Worm (Caenorhabditis elegans) whole organism, early embryonic: ENCODE results near the gene C45G9.2.

Experiments
- B0310.2 ChIP-seq: sonication (generic microtip); optimal IDR thresholded peaks from 2 replicates; lab custom pipeline; 2016; ENCODE audit warnings: mild to moderate bottlenecking, missing genetic modification characterization, missing compliant biosample characterization
- F13C5.2 ChIP-seq: sonication (generic microtip); optimal IDR thresholded peaks from 2 replicates; lab custom pipeline; 2017; ENCODE audit warnings: mild to moderate bottlenecking, missing genetic modification characterization, inconsistent platforms, missing compliant biosample characterization
- ama-1 ChIP-seq: fragments of 150-350 bp; optimal IDR thresholded peaks from 2 replicates; lab custom pipeline; 2014
- ceh-13 ChIP-seq: fragments of 200-800 bp; sonication (Bioruptor generic); optimal IDR thresholded peaks from 2 replicates; lab custom pipeline; 2018; ENCODE audit warnings: mild to moderate bottlenecking, missing genetic modification characterization, missing compliant biosample characterization
- ceh-36 ChIP-seq: sonication (generic microtip); optimal IDR thresholded peaks from 2 replicates; lab custom pipeline; 2016; ENCODE audit warnings: missing genetic modification characterization, inconsistent platforms, missing compliant biosample characterization
- hmbx-1 ChIP-seq: sonication (generic microtip); optimal IDR thresholded peaks from 2 replicates; lab custom pipeline; 2016; ENCODE audit warnings: mild to moderate bottlenecking, missing genetic modification characterization, missing compliant biosample characterization
- hnd-1 ChIP-seq: sonication (generic microtip); optimal IDR thresholded peaks from 2 replicates; lab custom pipeline; 2016; ENCODE audit warnings: missing genetic modification characterization, missing compliant biosample characterization
- scrt-1 ChIP-seq: fragments of 200-800 bp; sonication (Bioruptor generic); IDR thresholded peaks from 2 replicates; pipeline ENCODE4 v1.3.6; 2022; ENCODE audit warnings: missing genetic modification characterization, missing compliant biosample characterization
- tbx-11 ChIP-seq: fragments of 200-800 bp; sonication (Bioruptor generic); IDR thresholded peaks from 2 replicates; pipeline ENCODE4 v1.3.6; 2022; ENCODE audit warnings: missing genetic modification characterization, missing compliant biosample characterization
- tra-4 ChIP-seq: sonication (generic microtip); optimal IDR thresholded peaks from 2 replicates; lab custom pipeline; 2017; ENCODE audit warnings: missing genetic modification characterization, missing compliant biosample characterization

DNA sequence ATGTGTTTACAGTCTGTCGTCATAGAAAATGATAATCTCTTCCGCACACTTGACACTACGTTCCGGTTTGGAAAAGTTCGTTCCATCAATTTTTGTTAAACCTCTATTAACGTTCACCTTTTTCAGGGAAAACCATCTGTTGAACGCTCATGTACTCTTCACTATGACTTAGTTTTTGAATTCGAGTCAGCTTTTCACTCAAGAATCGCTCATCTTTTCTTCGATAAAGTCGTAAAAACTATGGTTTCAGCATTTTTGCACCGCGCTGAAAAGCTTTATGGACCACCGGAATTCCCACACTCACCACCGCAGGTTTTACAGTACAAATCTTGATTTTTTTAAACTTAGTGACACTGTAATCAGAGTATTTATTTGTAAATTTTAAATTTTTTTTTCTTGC lies 45.2 kb upstream of the C45G9.2 start:
- TF ChIP-seq ceh-36 (tag; lab: Kevin White, UChicago) (no peak), tra-4 (tag; lab: Kevin White, UChicago) (no peak), ama-1 (lab: Kevin White, UChicago) (no peak), F13C5.2 (no peak), hnd-1 (no peak), B0310.2 (no peak), hmbx-1 (tag; lab: Kevin White, UChicago) (no peak), tbx-11 (GFP tag; lab: Robert Waterston, UW) (no peak), ceh-13 (no peak), scrt-1 (no peak)
